Worm (Caenorhabditis elegans) whole organism, L4 larva: ENCODE measurements around the gene glb-23.

Experiments used
- D1046.2 ChIP-seq: fragments of 200-800 bp; sonication (Bioruptor generic); IDR thresholded peaks from 2 replicates; pipeline ENCODE4 v1.3.6; 2022; ENCODE audit warnings: missing genetic modification characterization, missing compliant biosample characterization
- T20F7.1 ChIP-seq: fragments of 200-800 bp; sonication (Bioruptor generic); optimal IDR thresholded peaks from 2 replicates; lab custom pipeline; 2018; ENCODE audit warnings: mild to moderate bottlenecking, missing genetic modification characterization, missing compliant biosample characterization
- attf-4 ChIP-seq: sonication (generic microtip); optimal IDR thresholded peaks from 3 replicates; lab custom pipeline; 2017; ENCODE audit warnings: missing biosample characterization, missing genetic modification characterization
- ceh-44 ChIP-seq: fragments of 200-800 bp; sonication (Bioruptor generic); IDR thresholded peaks from 2 replicates; pipeline ENCODE4 v1.3.6; 2022; ENCODE audit warnings: missing genetic modification reagents, missing genetic modification characterization, missing compliant biosample characterization
- cey-2 ChIP-seq: sonication (generic microtip); optimal IDR thresholded peaks from 3 replicates; lab custom pipeline; 2017; ENCODE audit warnings: missing genetic modification characterization, mild to moderate bottlenecking, missing compliant biosample characterization, antibody characterized with exemption, borderline replicate concordance; ENCODE audit not compliant: insufficient read depth
- daf-16 ChIP-seq, 3 experiments: sonication (generic microtip); optimal IDR thresholded peaks; 2 replicates each; lab custom pipeline; 2016 to 2017; ENCODE audit warnings: missing genetic modification characterization in 3 of 3, missing genetic modification reagents in 3 of 3, mild to moderate bottlenecking in 2 of 3, missing compliant biosample characterization in 2 of 3, missing biosample characterization in 1 of 3, moderate library complexity in 1 of 3
- daf-19 ChIP-seq: fragments of 200-800 bp; sonication (Bioruptor generic); conservative IDR thresholded peaks from 2 replicates; pipeline ENCODE4 v1.3.6; 2022; ENCODE audit warnings: missing genetic modification characterization, missing compliant biosample characterization
- dmd-6 ChIP-seq: fragments of 200-800 bp; sonication (Bioruptor generic); IDR thresholded peaks from 2 replicates; pipeline ENCODE4 v1.3.6; 2022; ENCODE audit warnings: missing genetic modification reagents, missing genetic modification characterization, missing compliant biosample characterization
- dmd-8 ChIP-seq: fragments of 200-800 bp; sonication (Bioruptor generic); IDR thresholded peaks from 2 replicates; pipeline ENCODE4 v1.3.6; 2022; ENCODE audit warnings: missing genetic modification characterization, missing compliant biosample characterization
- dmd-9 ChIP-seq: fragments of 200-800 bp; sonication (Bioruptor generic); IDR thresholded peaks from 2 replicates; pipeline ENCODE4 v1.3.6; 2022; ENCODE audit warnings: missing genetic modification reagents, missing genetic modification characterization, missing compliant biosample characterization
- dpl-1 ChIP-seq: fragments of 150-350 bp; optimal IDR thresholded peaks from 2 replicates; lab custom pipeline; 2014; ENCODE audit warnings: missing biosample characterization, missing genetic modification reagents, missing genetic modification characterization
- dve-1 ChIP-seq: sonication (generic microtip); optimal IDR thresholded peaks from 2 replicates; lab custom pipeline; 2017; ENCODE audit warnings: antibody characterized with exemption, mild to moderate bottlenecking, missing genetic modification characterization, missing compliant biosample characterization; ENCODE audit not compliant: insufficient read depth
- egl-43 ChIP-seq: fragments of 200-800 bp; sonication (Bioruptor generic); IDR thresholded peaks from 2 replicates; pipeline ENCODE4 v1.3.6; 2022; ENCODE audit warnings: missing genetic modification reagents, missing genetic modification characterization, missing compliant biosample characterization
- gei-8 ChIP-seq: fragments of 200-800 bp; sonication (Bioruptor generic); optimal IDR thresholded peaks from 2 replicates; lab custom pipeline; 2018; ENCODE audit warnings: mild to moderate bottlenecking, missing genetic modification characterization, missing compliant biosample characterization
- hlh-11 ChIP-seq: fragments of 200-800 bp; sonication (Bioruptor generic); optimal IDR thresholded peaks from 2 replicates; lab custom pipeline; 2018; ENCODE audit warnings: mild to moderate bottlenecking, missing genetic modification characterization, missing compliant biosample characterization
- hlh-30 ChIP-seq: sonication (generic microtip); optimal IDR thresholded peaks from 2 replicates; lab custom pipeline; 2017; ENCODE audit warnings: antibody characterized with exemption, mild to moderate bottlenecking, missing genetic modification characterization, missing compliant biosample characterization; ENCODE audit not compliant: insufficient read depth
- hmg-1.1 ChIP-seq: fragments of 200-800 bp; sonication (Bioruptor generic); IDR thresholded peaks from 2 replicates; pipeline ENCODE4 v1.3.6; 2022; ENCODE audit warnings: missing genetic modification reagents, missing genetic modification characterization, missing compliant biosample characterization
- lin-1 ChIP-seq: fragments of 200-800 bp; sonication (Bioruptor generic); IDR thresholded peaks from 2 replicates; pipeline ENCODE4 v1.3.6; 2022; ENCODE audit warnings: missing genetic modification reagents, missing genetic modification characterization, missing compliant biosample characterization
- lin-15B ChIP-seq: fragments of 150-350 bp; sonication (generic microtip); optimal IDR thresholded peaks from 3 replicates; lab custom pipeline; 2014; ENCODE audit warnings: missing biosample characterization, missing genetic modification characterization
- madf-9 ChIP-seq: fragments of 200-800 bp; sonication (Bioruptor generic); conservative IDR thresholded peaks from 2 replicates; pipeline ENCODE4 v1.3.6; 2022; ENCODE audit warnings: missing genetic modification reagents, missing genetic modification characterization, missing compliant biosample characterization
- nhr-102 ChIP-seq: sonication (generic microtip); optimal IDR thresholded peaks from 2 replicates; lab custom pipeline; 2016; ENCODE audit warnings: mild to moderate bottlenecking, missing genetic modification characterization, moderate library complexity, missing compliant biosample characterization
- nhr-237 ChIP-seq: sonication (generic microtip); optimal IDR thresholded peaks from 2 replicates; lab custom pipeline; 2017; ENCODE audit warnings: missing biosample characterization, missing genetic modification characterization
- nhr-25 ChIP-seq: sonication (generic microtip); optimal IDR thresholded peaks from 2 replicates; lab custom pipeline; 2017; ENCODE audit warnings: missing genetic modification characterization, mild to moderate bottlenecking, missing compliant biosample characterization, antibody characterized with exemption, moderate library complexity, borderline replicate concordance; ENCODE audit not compliant: insufficient read depth
- nhr-28 ChIP-seq: fragments of 150-350 bp; optimal IDR thresholded peaks from 2 replicates; lab custom pipeline; 2014; ENCODE audit warnings: missing biosample characterization, missing genetic modification characterization
- nhr-42 ChIP-seq: fragments of 200-800 bp; sonication (Bioruptor generic); IDR thresholded peaks from 2 replicates; pipeline ENCODE4 v1.3.6; 2022; ENCODE audit warnings: missing genetic modification characterization, missing compliant biosample characterization
- nhr-48 ChIP-seq: sonication (generic microtip); optimal IDR thresholded peaks from 2 replicates; lab custom pipeline; 2016; ENCODE audit warnings: mild to moderate bottlenecking, missing genetic modification characterization, missing compliant biosample characterization
- nhr-76 ChIP-seq: fragments of 150-350 bp; optimal IDR thresholded peaks from 2 replicates; lab custom pipeline; 2014; ENCODE audit warnings: missing biosample characterization, missing genetic modification characterization
- php-3 ChIP-seq: fragments of 200-800 bp; sonication (Bioruptor generic); IDR thresholded peaks from 2 replicates; pipeline ENCODE4 v1.3.6; 2022; ENCODE audit warnings: missing genetic modification reagents, missing genetic modification characterization, missing compliant biosample characterization
- pqm-1 ChIP-seq: sonication (generic microtip); optimal IDR thresholded peaks from 2 replicates; lab custom pipeline; 2017; ENCODE audit warnings: missing biosample characterization, missing genetic modification characterization
- saeg-2 ChIP-seq: fragments of 200-800 bp; sonication (Bioruptor generic); IDR thresholded peaks from 2 replicates; pipeline ENCODE4 v1.3.6; 2022; ENCODE audit warnings: missing genetic modification reagents, missing genetic modification characterization, missing compliant biosample characterization
- sdz-12 ChIP-seq: fragments of 200-800 bp; sonication (Bioruptor generic); optimal IDR thresholded peaks from 2 replicates; lab custom pipeline; 2018; ENCODE audit warnings: mild to moderate bottlenecking, missing genetic modification characterization, missing compliant biosample characterization
- snpc-1.2 ChIP-seq: fragments of 200-800 bp; sonication (Bioruptor generic); IDR thresholded peaks from 2 replicates; pipeline ENCODE4 v1.3.6; 2022; ENCODE audit warnings: missing genetic modification reagents, missing genetic modification characterization, missing compliant biosample characterization
- tag-97 ChIP-seq: fragments of 200-800 bp; sonication (Bioruptor generic); IDR thresholded peaks from 2 replicates; pipeline ENCODE4 v1.3.6; 2022; ENCODE audit warnings: missing genetic modification characterization, missing compliant biosample characterization
- tra-1 ChIP-seq: fragments of 200-800 bp; sonication (Bioruptor generic); IDR thresholded peaks from 2 replicates; pipeline ENCODE4 v1.3.6; 2022; ENCODE audit warnings: missing genetic modification reagents, missing genetic modification characterization, missing compliant biosample characterization
- unc-62 ChIP-seq, 3 experiments: fragments of 150-350 bp in 1 of 3; sonication (generic microtip); optimal IDR thresholded peaks in 2 of 3; peaks in 1 of 3; 1 replicate in 1 of 3; 2 replicates in 2 of 3; lab custom pipeline; 2014 to 2017; ENCODE audit warnings: missing biosample characterization in 3 of 3, missing genetic modification characterization in 3 of 3, missing genetic modification reagents in 3 of 3, missing genotype in 1 of 3
- zip-11 ChIP-seq: fragments of 200-800 bp; sonication (Bioruptor generic); IDR thresholded peaks from 2 replicates; pipeline ENCODE4 v1.3.6; 2022; ENCODE audit warnings: missing genetic modification characterization, missing compliant biosample characterization
- ztf-7 ChIP-seq: fragments of 150-350 bp; optimal IDR thresholded peaks from 2 replicates; lab custom pipeline; 2014; ENCODE audit warnings: missing biosample characterization, missing genetic modification characterization

glb-23 gene

DNA sequence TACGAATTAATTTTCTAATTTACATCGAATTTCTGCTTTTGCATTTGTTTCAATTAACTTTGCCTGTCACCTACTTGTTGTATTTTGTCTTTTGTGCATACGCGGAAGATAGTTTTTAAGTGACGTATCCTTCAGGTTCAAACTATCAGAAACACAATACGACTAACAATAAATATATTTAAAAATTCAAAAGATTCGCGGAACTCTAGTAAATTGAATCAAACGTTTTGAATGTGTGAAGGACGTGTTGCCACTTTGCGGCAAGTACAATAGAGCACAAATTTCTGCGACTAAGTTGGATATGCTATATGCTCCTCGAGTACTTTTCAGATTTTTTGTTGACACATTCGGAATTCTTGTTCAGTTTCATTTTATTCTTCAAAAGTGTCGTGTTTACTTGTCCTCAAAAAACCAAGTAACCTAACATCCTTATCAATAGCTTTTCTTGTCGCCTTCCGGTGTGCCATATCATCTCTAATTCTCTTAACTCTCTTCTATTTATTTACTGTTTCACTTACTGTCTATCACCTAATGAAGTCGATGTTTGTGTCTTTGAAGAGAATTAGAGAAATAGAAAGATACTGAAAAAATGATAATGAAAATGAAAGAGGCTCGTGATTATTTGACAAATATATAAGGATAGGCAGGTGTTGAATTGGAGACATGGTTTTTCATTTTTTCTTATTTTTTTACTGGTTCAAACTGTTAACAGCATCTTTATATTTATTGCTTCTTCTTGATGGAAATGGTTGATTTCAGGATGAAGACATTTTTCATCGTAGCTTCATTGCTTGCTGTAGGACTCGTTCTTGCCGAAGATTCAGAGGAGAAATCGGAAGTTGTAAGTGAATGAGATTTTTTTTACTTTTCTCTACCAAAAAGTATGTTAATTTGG lies 30.5 kb downstream of the glb-23 start, which contains the start of gene srlf-7 (continued):
- TF ChIP-seq nhr-48 (tag; lab: Kevin White, UChicago) (peak; percentile 87), zip-11 (GFP tag; lab: Robert Waterston, UW) (no peak), ztf-7 (no peak), D1046.2 (GFP tag; lab: Robert Waterston, UW) (no peak), nhr-28 (peak; percentile 99), ceh-44 (no peak), hlh-30 (tag; lab: Kevin White, UChicago) (peak; percentile 77), dmd-9 (GFP tag; lab: Robert Waterston, UW) (no peak), nhr-102 (tag; lab: Kevin White, UChicago) (peak; percentile 78), pqm-1 (tag; lab: Kevin White, UChicago) (peak; percentile 97), lin-1 (GFP tag; lab: Robert Waterston, UW) (peak; percentile 97), nhr-25 (tag; lab: Kevin White, UChicago) (no peak), dmd-8 (GFP tag; lab: Robert Waterston, UW) (no peak), cey-2 (peak; percentile 36)
- TF ChIP-seq, all 104 proteins: peak for 30

DNA sequence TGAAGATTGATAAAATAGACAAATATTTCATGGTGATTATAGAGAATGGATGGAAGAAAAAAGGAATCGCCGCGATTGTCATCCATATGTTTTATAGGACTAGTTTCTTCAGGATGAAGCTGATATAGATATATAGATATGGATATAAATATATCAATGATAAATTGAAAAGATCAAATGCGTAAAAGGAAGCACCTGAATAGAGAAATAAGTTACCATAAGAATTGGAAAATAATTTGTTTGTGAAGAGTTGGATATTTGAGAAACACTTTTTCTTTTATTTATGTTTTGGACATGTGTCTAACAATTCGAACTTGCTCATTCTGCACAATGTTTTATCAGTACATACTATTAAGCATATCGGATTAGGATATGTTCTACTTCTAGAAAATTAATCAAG lies 31.3 kb downstream of the glb-23 start, which contains the start of gene C42D4.13:
C42D4.13 (minus strand) TSS at position 101 of the 400 bp plus-strand sequence.
- TF ChIP-seq zip-11 (GFP tag; lab: Robert Waterston, UW) (no peak), saeg-2 (no peak), madf-9 (GFP tag; lab: Robert Waterston, UW) (no peak), attf-4 (tag; lab: Kevin White, UChicago) (no peak), snpc-1.2 (no peak), nhr-237 (tag; lab: Kevin White, UChicago) (no peak), sdz-12 (GFP tag; lab: Kevin White, UChicago) (no peak), gei-8 (no peak), daf-16 (GFP tag; optimal IDR thresholded peaks at IDR 0.05; lab: Kevin White, UChicago) (no peak), daf-16 (tag; optimal IDR thresholded peaks at IDR 0.05; lab: Kevin White, UChicago) (no peak), lin-15B (tag; lab: Kevin White, UChicago) (no peak), dpl-1 (GFP tag; lab: Kevin White, UChicago) (no peak), dve-1 (tag; lab: Kevin White, UChicago) (no peak), dmd-8 (GFP tag; lab: Robert Waterston, UW) (no peak)

DNA sequence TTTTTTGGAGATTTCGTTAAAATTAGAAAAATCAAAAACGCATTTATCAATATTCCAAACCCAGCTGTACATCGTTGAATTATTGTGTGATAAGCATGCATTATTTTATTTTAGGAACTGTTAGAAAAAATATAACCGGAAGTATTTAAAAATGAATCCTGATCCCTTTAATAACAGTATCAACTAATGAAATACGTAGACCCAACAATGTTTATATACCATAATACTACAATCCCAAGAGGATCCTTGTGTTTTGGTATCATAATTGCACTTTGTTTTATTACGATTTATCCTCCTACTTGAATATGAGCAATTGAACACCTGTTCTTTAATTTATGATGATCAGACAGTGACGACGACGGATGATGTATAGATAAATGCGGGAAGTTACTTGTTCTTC lies 32.5 kb downstream of the glb-23 start, which contains the start of gene str-249:
str-249 (minus strand) TSS at position 101 of the 400 bp plus-strand sequence.
- no peak for TF ChIP-seq egl-43 (GFP tag; lab: Robert Waterston, UW)

DNA sequence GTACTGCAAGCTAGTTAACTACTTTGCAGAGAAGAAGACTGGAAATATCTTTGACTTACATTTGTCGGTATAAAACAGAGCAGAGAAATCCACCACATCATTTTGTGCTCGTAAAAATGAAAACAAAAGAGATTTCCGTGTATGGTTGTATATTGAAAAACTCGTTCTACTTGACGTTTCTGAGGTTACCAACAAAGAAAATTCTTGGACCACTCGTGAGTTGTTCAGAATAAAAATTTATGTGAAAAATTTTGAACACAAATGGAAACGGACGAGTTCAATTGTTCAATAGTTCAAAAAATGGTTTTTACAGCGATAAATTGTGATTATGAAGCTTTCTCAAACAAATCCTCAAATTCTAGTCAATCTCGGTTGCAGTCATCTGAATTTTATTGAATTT lies 34.7 kb downstream of the glb-23 start, which contains the start of gene clec-179:
clec-179 (minus strand) TSS at position 101 of the 400 bp plus-strand sequence.
- TF ChIP-seq madf-9 (GFP tag; lab: Robert Waterston, UW) (no peak), dve-1 (tag; lab: Kevin White, UChicago) (no peak)

DNA sequence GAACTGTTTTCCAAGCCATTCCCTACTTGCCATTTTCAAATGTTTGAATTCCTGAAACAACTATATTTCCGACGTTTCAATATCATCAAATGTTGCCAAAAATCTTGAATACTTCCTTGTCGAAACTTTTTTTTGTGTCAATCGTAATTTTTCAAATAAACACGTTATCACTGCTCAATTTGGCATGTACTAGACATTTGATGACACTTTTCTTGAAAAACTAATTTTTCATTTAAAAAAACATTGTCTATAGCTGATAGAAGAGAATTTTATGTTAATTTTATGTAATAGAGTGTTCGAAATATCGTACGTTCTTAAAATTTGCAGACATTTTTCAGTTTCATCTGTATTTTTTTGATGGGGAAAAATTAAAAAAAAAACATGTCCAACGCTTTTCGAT lies 36.5 kb downstream of the glb-23 start:
- peak in 1 of 2 experiments; percentile 4 for TF ChIP-seq unc-62 (GFP tag; optimal IDR thresholded peaks at IDR 0.05 in 1 of 2; lab: Kevin White, UChicago)
- no peak for TF ChIP-seq unc-62 (tag; optimal IDR thresholded peaks at IDR 0.05; lab: Kevin White, UChicago)
- no peak for TF ChIP-seq daf-19
- TF ChIP-seq hmg-1.1 (GFP tag; lab: Robert Waterston, UW), result no peak
- peak; percentile 94 for TF ChIP-seq dmd-6
- TF ChIP-seq tra-1 (GFP tag; lab: Robert Waterston, UW), result 0 out of 2 replicates have a peak, but pooled peaks have one; percentile 49
- TF ChIP-seq dve-1 (tag; lab: Kevin White, UChicago), result peak; percentile 60
- no peak for TF ChIP-seq sdz-12 (GFP tag; lab: Kevin White, UChicago)
- TF ChIP-seq nhr-76 (tag; lab: Kevin White, UChicago), result no peak
- peak; percentile 38 for TF ChIP-seq hlh-11 (tag; lab: Kevin White, UChicago)
- TF ChIP-seq daf-16 (GFP tag; optimal IDR thresholded peaks at IDR 0.05; lab: Kevin White, UChicago), result peak in 1 of 2 experiments; percentile 49
- TF ChIP-seq daf-16 (tag; optimal IDR thresholded peaks at IDR 0.05; lab: Kevin White, UChicago), result peak; percentile 91
- peak; percentile 52 for TF ChIP-seq nhr-102 (tag; lab: Kevin White, UChicago)
- peak; percentile 54 for TF ChIP-seq nhr-48 (tag; lab: Kevin White, UChicago)
- peak; percentile 54; the same call in 1 of the 2 replicates for TF ChIP-seq php-3 (GFP tag; lab: Robert Waterston, UW)
- peak; percentile 40 for TF ChIP-seq T20F7.1 (GFP tag; lab: Kevin White, UChicago)
- TF ChIP-seq nhr-42, result no peak
- no peak for TF ChIP-seq tag-97
- TF ChIP-seq, all 104 proteins: peak for 10
